Fruit fly (Drosophila melanogaster): Measurements from ENCODE around the gene Mesh1.

Mesh1 gene

DNA sequence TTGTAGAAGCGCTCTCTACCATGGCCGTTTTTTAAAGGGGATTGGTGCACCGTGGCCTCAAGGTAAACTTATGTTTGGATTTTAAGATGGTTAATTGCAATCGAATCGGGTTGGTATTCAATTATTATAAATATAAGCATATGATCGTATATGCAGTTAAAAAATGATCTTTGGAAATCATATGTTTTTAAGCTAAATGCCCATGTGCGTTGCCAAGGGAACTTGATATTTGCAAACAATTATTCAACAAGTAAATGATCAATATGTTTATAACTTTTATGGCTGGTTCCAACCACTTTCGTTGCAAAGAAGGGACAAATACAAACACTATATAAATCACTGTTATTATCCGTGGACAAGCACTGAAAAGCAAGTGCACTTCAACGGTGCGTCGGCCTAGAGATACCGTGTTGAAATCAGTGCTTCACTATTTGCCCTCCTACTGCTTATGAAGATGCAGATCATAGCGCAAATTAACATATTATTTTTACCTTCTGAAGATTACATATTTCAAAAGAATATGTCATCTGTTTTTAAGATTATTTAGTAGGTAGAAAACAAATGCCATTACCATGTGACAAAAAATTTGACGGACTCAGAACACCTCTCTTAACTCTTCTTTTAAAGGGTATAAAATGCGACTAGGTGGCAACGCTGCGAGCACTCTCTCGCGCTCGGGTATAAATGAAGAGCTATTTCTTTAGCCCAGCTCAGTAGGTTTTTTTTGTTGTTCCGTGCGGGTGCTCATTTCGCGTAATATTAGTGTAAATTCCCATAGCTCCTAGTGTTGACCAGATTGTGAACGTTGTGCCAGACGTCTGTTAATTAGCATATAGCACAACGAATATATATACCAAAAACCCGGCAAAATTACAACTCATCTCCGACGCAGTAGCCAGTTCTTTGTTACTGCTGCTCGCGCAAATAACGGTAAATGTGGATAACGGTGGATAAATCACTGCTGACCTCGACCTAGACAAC lies 44.6 kb downstream of the Mesh1 start, which contains the start of gene rdog (continued):
- TF ChIP-seq CG17829 (tag; optimal IDR thresholded peaks at IDR 0.05) = peak; percentile 84
- TF ChIP-seq hkb (optimal IDR thresholded peaks at IDR 0.05) = no peak
- peak; percentile 61 for TF ChIP-seq hkb (GFP tag; IDR thresholded peaks at IDR 0.05)
- peak; percentile 13 for TF ChIP-seq CG3407 (GFP tag; optimal IDR thresholded peaks at IDR 0.05)
- no peak for TF ChIP-seq Xrp1 (GFP tag; IDR thresholded peaks at IDR 0.05)
- peak; percentile 15 for TF ChIP-seq ftz-f1 (GFP tag; optimal IDR thresholded peaks at IDR 0.05)
- TF ChIP-seq CG18011 (GFP tag; optimal IDR thresholded peaks at IDR 0.05) = peak; percentile 1
- TF ChIP-seq lilli (GFP tag; optimal IDR thresholded peaks at IDR 0.05) = peak; percentile 88
- TF ChIP-seq CG8924 (tag; optimal IDR thresholded peaks at IDR 0.05) = peak; percentile 79
- TF ChIP-seq CG1233 (GFP tag; optimal IDR thresholded peaks at IDR 0.05) = peak; percentile 69
- TF ChIP-seq gce (GFP tag; IDR thresholded peaks at IDR 0.05) = no peak
- peak; percentile 93 for TF ChIP-seq Max (GFP tag; optimal IDR thresholded peaks at IDR 0.05)
- TF ChIP-seq hbn (GFP tag; IDR thresholded peaks at IDR 0.05; ENCODE audit: partially characterized antibody) = no peak
- TF ChIP-seq Adf1 (GFP tag; IDR thresholded peaks at IDR 0.05) = 0 out of 2 replicates have a peak, but pooled peaks have one; percentile 40
- no peak for TF ChIP-seq pfk (GFP tag; optimal IDR thresholded peaks at IDR 0.05)
- TF ChIP-seq Doc3 (GFP tag; IDR thresholded peaks at IDR 0.05; ENCODE audit: partially characterized antibody) = no peak
- TF ChIP-seq otp (GFP tag; IDR thresholded peaks at IDR 0.05) = peak; percentile 38; the same call in 1 of the 3 replicates
- TF ChIP-seq Blimp-1 (GFP tag; optimal IDR thresholded peaks at IDR 0.05) = peak; percentile 67
- no peak for TF ChIP-seq CG6683 (GFP tag; optimal IDR thresholded peaks at IDR 0.05)
- peak; percentile 84 for TF ChIP-seq trem (tag; optimal IDR thresholded peaks at IDR 0.05)
- no peak for TF ChIP-seq toy (GFP tag; IDR thresholded peaks at IDR 0.05)
- TF ChIP-seq CG12155 (GFP tag; optimal IDR thresholded peaks at IDR 0.05) = peak; percentile 69
- TF ChIP-seq CG32772 (GFP tag; IDR thresholded peaks at IDR 0.05) = no peak
- peak; percentile 55 for TF ChIP-seq CG14441 (GFP tag; IDR thresholded peaks at IDR 0.05)
- 0 out of 2 replicates have a peak, but pooled peaks have one; percentile 9 for TF ChIP-seq Lim3 (GFP tag; IDR thresholded peaks at IDR 0.05)
- peak; percentile 37 for TF ChIP-seq ewg (GFP tag; optimal IDR thresholded peaks at IDR 0.05)
- TF ChIP-seq dpn (GFP tag; optimal IDR thresholded peaks at IDR 0.05) = peak; percentile 86 to 88
- TF ChIP-seq wdn (GFP tag; IDR thresholded peaks at IDR 0.05) = peak; percentile 56
- peak; percentile 65 for TF ChIP-seq Dek (tag; optimal IDR thresholded peaks at IDR 0.05)
- peak; percentile 84 for TF ChIP-seq CG13775 (GFP tag; optimal IDR thresholded peaks at IDR 0.05)
- peak; percentile 83 for TF ChIP-seq pum (GFP tag; optimal IDR thresholded peaks at IDR 0.05)
- TF ChIP-seq CG16813 (GFP tag; IDR thresholded peaks at IDR 0.05; ENCODE audit: partially characterized antibody) = no peak
- peak; percentile 68 for TF ChIP-seq croc (GFP tag; conservative IDR thresholded peaks at IDR 0.05)
- TF ChIP-seq CG34422 (GFP tag; IDR thresholded peaks at IDR 0.05) = no peak
- TF ChIP-seq Elba2 (GFP tag; optimal IDR thresholded peaks at IDR 0.05) = no peak
- no peak for TF ChIP-seq CG43689 (GFP tag; IDR thresholded peaks at IDR 0.05)
- peak; percentile 36; the same call in 1 of the 2 replicates for TF ChIP-seq H2.0 (GFP tag; IDR thresholded peaks at IDR 0.05)
- TF ChIP-seq CG8089 (GFP tag; optimal IDR thresholded peaks at IDR 0.05) = peak; percentile 78
- peak; percentile 86 for TF ChIP-seq gem (tag; optimal IDR thresholded peaks at IDR 0.05)
- TF ChIP-seq CG12299 (tag; optimal IDR thresholded peaks at IDR 0.05) = peak; percentile 63
- TF ChIP-seq CG11093 (GFP tag; IDR thresholded peaks at IDR 0.05) = 0 out of 3 replicates have a peak, but pooled peaks have one; percentile 43
- peak; percentile 73 for TF ChIP-seq Hr3 (GFP tag; optimal IDR thresholded peaks at IDR 0.05)
- TF ChIP-seq CG11247 (GFP tag; IDR thresholded peaks at IDR 0.05) = 0 out of 2 replicates have a peak, but pooled peaks have one; percentile 37
